Fruit fly (Drosophila melanogaster): ENCODE measurements around the gene CG1737.

Gene CG1737

dm6 chrX:11326213-11326731 is 24.1 kb upstream of the CG1737 start:
- TF ChIP-seq da (GFP tag; optimal IDR thresholded peaks at IDR 0.05): peak; percentile 5
- no peak; the same call in 1 of the 3 replicates for TF ChIP-seq ase (GFP tag; IDR thresholded peaks at IDR 0.05)
- TF ChIP-seq fd3F (GFP tag; optimal IDR thresholded peaks at IDR 0.05): peak; percentile 40
- no peak for TF ChIP-seq CG8765 (GFP tag; IDR thresholded peaks at IDR 0.05)
- TF ChIP-seq dmrt99B (tag; optimal IDR thresholded peaks at IDR 0.05): peak; percentile 83
- TF ChIP-seq trh (GFP tag; optimal IDR thresholded peaks at IDR 0.05): peak; percentile 7
- no peak for TF ChIP-seq abd-A (tag; optimal IDR thresholded peaks at IDR 0.05)
- TF ChIP-seq CG15479 (GFP tag; optimal IDR thresholded peaks at IDR 0.05): no peak
- no peak for TF ChIP-seq lov (optimal IDR thresholded peaks at IDR 0.05)
- no peak for TF ChIP-seq lov (GFP tag; IDR thresholded peaks at IDR 0.05)
- peak; percentile 65 for TF ChIP-seq CG3281 (GFP tag; optimal IDR thresholded peaks at IDR 0.05)
- TF ChIP-seq jumu (GFP tag; optimal IDR thresholded peaks at IDR 0.05): peak; percentile 55
- TF ChIP-seq Dip3 (GFP tag; optimal IDR thresholded peaks at IDR 0.05): peak; percentile 52
- peak; percentile 50; the same call in 1 of the 3 replicates for TF ChIP-seq CG11560 (tag; IDR thresholded peaks at IDR 0.05)
- TF ChIP-seq dmrt11E (tag; optimal IDR thresholded peaks at IDR 0.05): peak; percentile 32
- TF ChIP-seq mirr (GFP tag; optimal IDR thresholded peaks at IDR 0.05): peak; percentile 82
- TF ChIP-seq hb (GFP tag; IDR thresholded peaks at IDR 0.05; ENCODE audit: partially characterized antibody): no peak
- peak; percentile 73 for TF ChIP-seq CG7556 (GFP tag; optimal IDR thresholded peaks at IDR 0.05)
- TF ChIP-seq CG1792 (GFP tag; optimal IDR thresholded peaks at IDR 0.05): peak; percentile 28
- TF ChIP-seq Aef1 (GFP tag; IDR thresholded peaks at IDR 0.05): peak; percentile 50
- TF ChIP-seq YL-1 (GFP tag; optimal IDR thresholded peaks at IDR 0.05): no peak
- TF ChIP-seq Bgb (GFP tag; IDR thresholded peaks at IDR 0.05; ENCODE audit: partially characterized antibody): no peak
- no peak for TF ChIP-seq toy (GFP tag; IDR thresholded peaks at IDR 0.05)
- TF ChIP-seq CG5953 (GFP tag; IDR thresholded peaks at IDR 0.05): no peak
- TF ChIP-seq ap (GFP tag; IDR thresholded peaks at IDR 0.05): peak; percentile 40; the same call in 1 of the 2 replicates
- TF ChIP-seq HLH3B (GFP tag; IDR thresholded peaks at IDR 0.05): peak; percentile 70
- peak; percentile 39 for TF ChIP-seq CG13894 (tag; optimal IDR thresholded peaks at IDR 0.05)
- peak; percentile 21 for TF ChIP-seq tin (GFP tag; optimal IDR thresholded peaks at IDR 0.05)
- 0 out of 2 replicates have a peak, but pooled peaks have one; percentile 14 for TF ChIP-seq ro (GFP tag; IDR thresholded peaks at IDR 0.05)
- peak; percentile 14 for TF ChIP-seq CG12942 (GFP tag; optimal IDR thresholded peaks at IDR 0.05)
- no peak for TF ChIP-seq CG16779 (GFP tag; IDR thresholded peaks at IDR 0.05)
- TF ChIP-seq Fer2 (tag; optimal IDR thresholded peaks at IDR 0.05): peak; percentile 4
- no peak for TF ChIP-seq CG9797 (GFP tag; optimal IDR thresholded peaks at IDR 0.05)
- peak; percentile 33 for TF ChIP-seq D19B (GFP tag; optimal IDR thresholded peaks at IDR 0.05)
- peak; percentile 46; the same call in 1 of the 2 replicates for TF ChIP-seq CG7372 (GFP tag; IDR thresholded peaks at IDR 0.05)
- TF ChIP-seq rib (GFP tag; IDR thresholded peaks at IDR 0.05): peak; percentile 33; the same call in 1 of the 2 replicates
- peak; percentile 41 for TF ChIP-seq corto (GFP tag; optimal IDR thresholded peaks at IDR 0.05)
- TF ChIP-seq wek (GFP tag; optimal IDR thresholded peaks at IDR 0.05): peak; percentile 53
- TF ChIP-seq Optix (GFP tag; IDR thresholded peaks at IDR 0.05): 0 out of 3 replicates have a peak, but pooled peaks have one; percentile 7
- no peak for TF ChIP-seq h (optimal IDR thresholded peaks at IDR 0.05)
- peak; percentile 54 for TF ChIP-seq HmgZ (tag; optimal IDR thresholded peaks at IDR 0.05)
- TF ChIP-seq CG9609 (GFP tag; optimal IDR thresholded peaks at IDR 0.05): peak; percentile 66
- peak; percentile 33 for TF ChIP-seq Side (GFP tag; optimal IDR thresholded peaks at IDR 0.05)
- peak; percentile 71 for TF ChIP-seq Asciz (GFP tag; optimal IDR thresholded peaks at IDR 0.05)
- TF ChIP-seq CG8388 (GFP tag; optimal IDR thresholded peaks at IDR 0.05): peak; percentile 70
- peak; percentile 78 for TF ChIP-seq PHDP (tag; optimal IDR thresholded peaks at IDR 0.05)
- TF ChIP-seq vnd (GFP tag; IDR thresholded peaks at IDR 0.05; ENCODE audit: partially characterized antibody): no peak
- peak; percentile 56 for TF ChIP-seq CG15601 (tag; optimal IDR thresholded peaks at IDR 0.05)
- no peak for TF ChIP-seq tna (GFP tag; IDR thresholded peaks at IDR 0.05; ENCODE audit: partially characterized antibody)
- TF ChIP-seq org-1 (GFP tag; optimal IDR thresholded peaks at IDR 0.05): peak; percentile 67
- TF ChIP-seq cato (GFP tag; optimal IDR thresholded peaks at IDR 0.05; ENCODE audit: borderline replicate concordance): peak; percentile 17
